Fruit fly (Drosophila melanogaster): ENCODE data around the gene e.

- no peak for TF ChIP-seq psq (optimal IDR thresholded peaks at IDR 0.05)
- TF ChIP-seq Dll (optimal IDR thresholded peaks at IDR 0.05): no peak
- no peak for TF ChIP-seq pan (optimal IDR thresholded peaks at IDR 0.05)
- no peak for TF ChIP-seq usp (GFP tag; optimal IDR thresholded peaks at IDR 0.05)
- no peak for TF ChIP-seq EcR (GFP tag; optimal IDR thresholded peaks at IDR 0.05)
Observed at dm6 chr3R:21218733-21219165, 18.2 kb downstream of the e start, which contains the start of the genes Smyd5 and Oga.
